Worm (Caenorhabditis elegans) whole organism, mixed stage, embryonic: ENCODE measurements around the gene srg-50.

ENCODE experiments used
- blmp-1 ChIP-seq: fragments of 150-350 bp; optimal IDR thresholded peaks from 2 replicates; lab custom pipeline; 2014; ENCODE audit warnings: missing biosample characterization, missing genetic modification characterization
- ceh-39 ChIP-seq: fragments of 150-350 bp; optimal IDR thresholded peaks from 2 replicates; lab custom pipeline; 2014; ENCODE audit warnings: missing biosample characterization, missing genetic modification characterization
- ces-1 ChIP-seq: fragments of 150-350 bp; optimal IDR thresholded peaks from 2 replicates; lab custom pipeline; 2014; ENCODE audit warnings: missing biosample characterization, missing genetic modification reagents, missing genetic modification characterization
- hlh-1 ChIP-seq: fragments of 150-350 bp; optimal IDR thresholded peaks from 2 replicates; lab custom pipeline; 2014; ENCODE audit warnings: missing biosample characterization, missing genetic modification reagents, missing genetic modification characterization
- nhr-2 ChIP-seq: fragments of 150-350 bp; optimal IDR thresholded peaks from 2 replicates; lab custom pipeline; 2014; ENCODE audit warnings: missing biosample characterization, missing genetic modification characterization
- nhr-28 ChIP-seq: fragments of 150-350 bp; optimal IDR thresholded peaks from 2 replicates; lab custom pipeline; 2014; ENCODE audit warnings: missing biosample characterization, missing genetic modification characterization
- snpc-4 ChIP-seq: fragments of 150-350 bp; optimal IDR thresholded peaks from 2 replicates; lab custom pipeline; 2014; ENCODE audit warnings: missing biosample characterization, missing genetic modification characterization
- tbx-8 ChIP-seq: fragments of 200-800 bp; sonication (Bioruptor generic); optimal IDR thresholded peaks from 2 replicates; lab custom pipeline; 2018; ENCODE audit warnings: mild to moderate bottlenecking, missing genetic modification characterization, moderate library complexity, missing compliant biosample characterization
- unc-120 ChIP-seq: sonication (generic microtip); optimal IDR thresholded peaks from 2 replicates; lab custom pipeline; 2017; ENCODE audit warnings: missing genetic modification characterization, missing compliant biosample characterization; ENCODE audit not compliant: poor library complexity, severe bottlenecking
- unc-62 ChIP-seq: fragments of 150-350 bp; optimal IDR thresholded peaks from 2 replicates; lab custom pipeline; 2014; ENCODE audit warnings: missing biosample characterization, missing genetic modification reagents, missing genetic modification characterization

DNA sequence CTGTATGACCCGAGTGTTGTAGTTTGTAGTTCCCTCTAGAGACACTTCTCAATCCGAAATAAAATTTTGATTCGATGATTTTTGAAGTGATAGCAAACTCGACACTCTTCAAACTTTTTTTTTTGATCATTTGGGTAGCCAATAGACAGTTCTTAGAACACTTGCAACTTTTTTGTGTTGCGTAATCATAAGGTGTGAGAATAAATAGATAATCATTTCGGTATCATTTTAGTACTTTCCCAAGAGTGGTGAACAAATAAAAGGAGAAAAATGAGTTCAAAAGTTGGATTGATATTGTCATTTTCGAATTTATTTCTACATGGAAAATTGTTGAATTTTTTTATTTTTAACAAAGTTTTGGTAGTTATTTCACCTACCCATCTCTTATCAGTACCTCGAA, 50.1 kb downstream of the srg-50 start:
- no peak for TF ChIP-seq unc-62
- TF ChIP-seq ceh-39 (tag; lab: Kevin White, UChicago): no peak
- TF ChIP-seq nhr-2 (tag; lab: Kevin White, UChicago): no peak
- TF ChIP-seq blmp-1 (tag; lab: Kevin White, UChicago): no peak
- no peak for TF ChIP-seq nhr-28 (tag; lab: Kevin White, UChicago)
- TF ChIP-seq tbx-8 (GFP tag; lab: Kevin White, UChicago): no peak
- TF ChIP-seq ces-1: no peak
- TF ChIP-seq unc-120: no peak
- no peak for TF ChIP-seq hlh-1 (tag; lab: Kevin White, UChicago)
- TF ChIP-seq snpc-4 (tag; lab: Kevin White, UChicago): no peak
